Worm (Caenorhabditis elegans): Measurements from ENCODE around the gene ctns-1.

DNA sequence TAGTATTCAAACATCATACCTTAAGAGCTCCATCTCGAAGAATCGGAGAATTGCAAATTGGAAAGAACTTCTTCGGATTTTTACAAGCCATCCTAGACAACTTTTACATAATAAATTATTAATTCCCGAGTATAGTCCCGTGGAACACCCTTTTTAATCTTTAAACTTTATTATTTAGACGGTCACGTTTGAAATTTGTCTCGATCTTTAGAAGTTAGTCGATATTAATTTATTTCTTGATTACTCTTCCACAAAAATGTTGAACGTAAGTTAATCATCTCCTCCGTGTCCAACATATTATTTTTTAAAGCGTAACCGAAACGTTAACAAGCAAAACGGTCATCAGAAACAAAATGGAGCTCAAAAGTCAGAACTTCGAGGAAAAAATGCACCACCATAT is 36.7 kb upstream of the ctns-1 start, which contains the start of the genes decr-1.3 and T05C12.1:
- TF ChIP-seq klf-2 (GFP tag; conservative IDR thresholded peaks at IDR 0.05) (no peak), flt-1 (GFP tag; IDR thresholded peaks at IDR 0.05) (no peak), cog-1 (tag; optimal IDR thresholded peaks at IDR 0.05) (no peak), ztf-23 (GFP tag; IDR thresholded peaks at IDR 0.05) (no peak), tab-1 (GFP tag; IDR thresholded peaks at IDR 0.05) (no peak), T22C8.4 (GFP tag; IDR thresholded peaks at IDR 0.05) (no peak)

Data from whole organism, midembryonic.